Worm (Caenorhabditis elegans): ENCODE data around the gene C14C11.1.

- TF ChIP-seq nhr-28 (tag; optimal IDR thresholded peaks at IDR 0.05) (no peak), ztf-11 (tag; optimal IDR thresholded peaks at IDR 0.05) (no peak), ham-2 (GFP tag; optimal IDR thresholded peaks at IDR 0.05) (no peak), snpc-4 (tag; optimal IDR thresholded peaks at IDR 0.05) (no peak), pha-4 (tag; optimal IDR thresholded peaks at IDR 0.05) (no peak)
Measured at ce11 chrV:5713510-5713909, 50.1 kb downstream of the C14C11.1 start.

Measured in whole organism, mixed stage, embryonic.